Worm (Caenorhabditis elegans): ENCODE results near the gene ZK550.2.

DNA sequence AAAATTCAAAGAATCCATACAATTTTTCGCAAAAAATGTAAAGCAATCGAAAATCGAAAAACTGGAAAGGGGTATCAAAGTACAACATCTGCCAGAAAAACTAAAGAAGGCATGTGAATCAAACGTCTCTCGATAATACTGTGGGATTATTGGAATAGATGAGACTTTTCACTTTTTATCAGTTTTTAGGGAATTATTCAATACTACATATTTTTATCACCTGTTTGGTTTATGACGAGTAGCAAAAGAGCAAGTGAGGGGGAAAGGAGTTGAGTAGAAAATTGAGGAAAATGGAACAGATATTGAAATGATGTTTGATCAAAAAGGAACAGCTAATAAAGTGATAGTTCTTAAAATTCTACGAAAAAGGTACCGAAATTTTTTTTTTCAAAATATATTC is 47.7 kb downstream of the ZK550.2 start:
- TF ChIP-seq nhr-48 (tag; optimal IDR thresholded peaks at IDR 0.05) (no peak), zag-1 (tag; optimal IDR thresholded peaks at IDR 0.05) (no peak), snpc-4 (tag; optimal IDR thresholded peaks at IDR 0.05) (no peak), lir-3 (tag; optimal IDR thresholded peaks at IDR 0.05) (no peak), fos-1 (tag; optimal IDR thresholded peaks at IDR 0.05) (no peak), ces-1 (GFP tag; optimal IDR thresholded peaks at IDR 0.05) (no peak), skn-1 (tag; optimal IDR thresholded peaks at IDR 0.05) (no peak), hmg-1.1 (GFP tag; IDR thresholded peaks at IDR 0.05) (no peak), mdl-1 (tag; optimal IDR thresholded peaks at IDR 0.05) (no peak), nhr-237 (tag; optimal IDR thresholded peaks at IDR 0.05) (no peak), lsy-2 (tag; optimal IDR thresholded peaks at IDR 0.05) (no peak), zfp-2 (tag; optimal IDR thresholded peaks at IDR 0.05) (no peak)
